Fruit fly (Drosophila melanogaster) whole organism, embryonic: ENCODE measurements around the gene CG18281.

Source experiments
- BtbVII ChIP-seq: fragments of 200-800 bp; sonication (Bioruptor generic); optimal IDR thresholded peaks from 3 replicates; lab custom pipeline; 2017; ENCODE audit warnings: missing biosample characterization, mild to moderate bottlenecking, missing genetic modification characterization
- CG10431 ChIP-seq: fragments of 200-800 bp; sonication (Bioruptor generic); optimal IDR thresholded peaks from 3 replicates; lab custom pipeline; 2018; ENCODE audit warnings: missing biosample characterization, mild to moderate bottlenecking, missing genetic modification characterization
- CG11247 ChIP-seq: fragments of 200-800 bp; sonication (Bioruptor generic); IDR thresholded peaks from 2 replicates; pipeline ENCODE4 v1.3.6; 2022; ENCODE audit warnings: missing biosample characterization, missing genetic modification characterization
- CG11723 ChIP-seq: fragments of 200-800 bp; sonication (Bioruptor generic); optimal IDR thresholded peaks from 2 replicates; lab custom pipeline; 2017; ENCODE audit warnings: missing biosample characterization, mild to moderate bottlenecking, missing genetic modification characterization
- CG12071 ChIP-seq: fragments of 200-800 bp; sonication (Bioruptor generic); optimal IDR thresholded peaks from 3 replicates; lab custom pipeline; 2018; ENCODE audit warnings: missing biosample characterization, mild to moderate bottlenecking, missing genetic modification characterization
- CG12391 ChIP-seq: fragments of 200-800 bp; sonication (Bioruptor generic); optimal IDR thresholded peaks from 3 replicates; lab custom pipeline; 2018; ENCODE audit warnings: missing biosample characterization, mild to moderate bottlenecking, missing genetic modification characterization, moderate library complexity
- CG14860 ChIP-seq: fragments of 200-800 bp; sonication (Bioruptor generic); IDR thresholded peaks from 3 replicates; pipeline ENCODE4 v1.3.6; 2022; ENCODE audit warnings: missing biosample characterization, missing genetic modification characterization; ENCODE audit not compliant: partially characterized antibody
- CG15269 ChIP-seq: fragments of 200-800 bp; sonication (Bioruptor generic); optimal IDR thresholded peaks from 2 replicates; lab custom pipeline; 2018; ENCODE audit warnings: missing biosample characterization, mild to moderate bottlenecking, missing genetic modification characterization, moderate library complexity
- CG17829 ChIP-seq: fragments of 200-800 bp; optimal IDR thresholded peaks from 2 replicates; lab custom pipeline; 2019; ENCODE audit warnings: missing biosample characterization, mild to moderate bottlenecking, missing genetic modification characterization, moderate library complexity
- CG18619 ChIP-seq: fragments of 200-800 bp; sonication (Bioruptor generic); optimal IDR thresholded peaks from 3 replicates; lab custom pipeline; 2017; ENCODE audit warnings: missing biosample characterization, mild to moderate bottlenecking, missing genetic modification characterization
- CG2129 ChIP-seq: fragments of 200-800 bp; sonication (Bioruptor generic); IDR thresholded peaks from 2 replicates; pipeline ENCODE4 v1.3.6; 2022; ENCODE audit warnings: missing biosample characterization, missing genetic modification characterization; ENCODE audit not compliant: partially characterized antibody
- CG31365 ChIP-seq: fragments of 200-800 bp; sonication (Bioruptor generic); optimal IDR thresholded peaks from 2 replicates; lab custom pipeline; 2018; ENCODE audit warnings: missing biosample characterization, mild to moderate bottlenecking, missing genetic modification characterization
- CG32767 ChIP-seq: fragments of 200-800 bp; sonication (Bioruptor generic); IDR thresholded peaks from 2 replicates; pipeline ENCODE4 v1.3.6; 2022; ENCODE audit warnings: missing biosample characterization, missing genetic modification characterization
- CG4282 ChIP-seq: fragments of 200-800 bp; sonication (Bioruptor generic); optimal IDR thresholded peaks from 2 replicates; lab custom pipeline; 2016; ENCODE audit warnings: missing biosample characterization, missing genetic modification characterization
- CG6254 ChIP-seq: fragments of 200-800 bp; sonication (Bioruptor generic); optimal IDR thresholded peaks from 3 replicates; lab custom pipeline; 2017; ENCODE audit warnings: mild to moderate bottlenecking, missing biosample characterization, missing genetic modification reagents, missing genetic modification characterization
- CG7556 ChIP-seq: fragments of 200-800 bp; sonication (Bioruptor generic); optimal IDR thresholded peaks from 2 replicates; lab custom pipeline; 2017; ENCODE audit warnings: missing biosample characterization, mild to moderate bottlenecking, missing genetic modification characterization
- CG7745 ChIP-seq: fragments of 200-800 bp; sonication (Bioruptor generic); optimal IDR thresholded peaks from 2 replicates; lab custom pipeline; 2018; ENCODE audit warnings: missing biosample characterization, mild to moderate bottlenecking, missing genetic modification characterization, moderate library complexity
- CG7987 ChIP-seq: fragments of 200-800 bp; sonication (Bioruptor generic); optimal IDR thresholded peaks from 2 replicates; lab custom pipeline; 2018; ENCODE audit warnings: missing biosample characterization, mild to moderate bottlenecking, missing genetic modification characterization, moderate library complexity
- CG8765 ChIP-seq: fragments of 200-800 bp; sonication (Bioruptor generic); IDR thresholded peaks from 2 replicates; pipeline ENCODE4 v1.3.6; 2022; ENCODE audit warnings: missing biosample characterization, missing genetic modification characterization
- CG9215 ChIP-seq: fragments of 200-800 bp; sonication (Bioruptor generic); IDR thresholded peaks from 2 replicates; pipeline ENCODE4 v1.3.6; 2022; ENCODE audit warnings: missing biosample characterization, missing genetic modification characterization
- CTCF ChIP-seq: fragments of 200-800 bp; sonication (Bioruptor generic); optimal IDR thresholded peaks from 2 replicates; lab custom pipeline; 2017; ENCODE audit warnings: missing biosample characterization, mild to moderate bottlenecking, missing genetic modification characterization, moderate library complexity
- Gug ChIP-seq: fragments of 200-800 bp; sonication (Bioruptor generic); IDR thresholded peaks from 4 replicates; pipeline ENCODE4 v1.3.6; 2022; ENCODE audit warnings: missing biosample characterization, missing genetic modification characterization
- Hey ChIP-seq: fragments of 200-800 bp; sonication (Bioruptor generic); optimal IDR thresholded peaks from 3 replicates; lab custom pipeline; 2018; ENCODE audit warnings: missing biosample characterization, mild to moderate bottlenecking, missing genetic modification characterization
- Hr51 ChIP-seq, 2 experiments: fragments of 200-800 bp; sonication (Bioruptor generic); optimal IDR thresholded peaks; 2 replicates in 1 of 2; 3 replicates in 1 of 2; lab custom pipeline; 2016 to 2018; ENCODE audit warnings: missing biosample characterization in 2 of 2, missing genetic modification characterization in 2 of 2, mild to moderate bottlenecking in 1 of 2, moderate library complexity in 1 of 2
- Hsf ChIP-seq: fragments of 200-800 bp; sonication (Bioruptor generic); optimal IDR thresholded peaks from 3 replicates; lab custom pipeline; 2016; ENCODE audit warnings: missing biosample characterization, missing genetic modification characterization
- Max ChIP-seq: fragments of 200-800 bp; sonication (Bioruptor generic); optimal IDR thresholded peaks from 2 replicates; lab custom pipeline; 2016; ENCODE audit warnings: missing biosample characterization, mild to moderate bottlenecking, missing genetic modification characterization
- Scr ChIP-seq: fragments of 200-800 bp; sonication (Bioruptor generic); IDR thresholded peaks from 2 replicates; pipeline ENCODE4 v1.3.6; 2022; ENCODE audit warnings: missing biosample characterization, missing genetic modification characterization; ENCODE audit not compliant: partially characterized antibody
- YL-1 ChIP-seq: fragments of 200-800 bp; sonication (Bioruptor generic); optimal IDR thresholded peaks from 3 replicates; lab custom pipeline; 2017; ENCODE audit warnings: missing biosample characterization, mild to moderate bottlenecking, missing genetic modification characterization
- ato ChIP-seq: fragments of 200-800 bp; sonication (Bioruptor generic); IDR thresholded peaks from 2 replicates; pipeline ENCODE4 v1.3.6; 2022; ENCODE audit warnings: missing biosample characterization, missing genetic modification characterization; ENCODE audit not compliant: partially characterized antibody
- da ChIP-seq: fragments of 200-800 bp; sonication (Bioruptor generic); optimal IDR thresholded peaks from 2 replicates; lab custom pipeline; 2016; ENCODE audit warnings: missing biosample characterization, missing genetic modification characterization
- dmrt11E ChIP-seq: fragments of 200-800 bp; sonication (Bioruptor generic); optimal IDR thresholded peaks from 3 replicates; lab custom pipeline; 2018; ENCODE audit warnings: missing biosample characterization, mild to moderate bottlenecking, missing genetic modification characterization, moderate library complexity
- gce ChIP-seq: fragments of 200-800 bp; sonication (Bioruptor generic); IDR thresholded peaks from 3 replicates; pipeline ENCODE4 v1.3.6; 2022; ENCODE audit warnings: missing biosample characterization, missing genetic modification characterization
- gcm2 ChIP-seq: fragments of 200-800 bp; sonication (Bioruptor generic); optimal IDR thresholded peaks from 2 replicates; lab custom pipeline; 2016; ENCODE audit warnings: missing biosample characterization, missing genetic modification characterization
- gem ChIP-seq: fragments of 200-800 bp; sonication (Bioruptor generic); optimal IDR thresholded peaks from 2 replicates; lab custom pipeline; 2019; ENCODE audit warnings: missing biosample characterization, mild to moderate bottlenecking, missing genetic modification characterization, moderate library complexity
- gfzf ChIP-seq: fragments of 200-800 bp; sonication (Bioruptor generic); optimal IDR thresholded peaks from 2 replicates; lab custom pipeline; 2016; ENCODE audit warnings: missing biosample characterization, mild to moderate bottlenecking, missing genetic modification characterization, moderate library complexity
- jigr1 ChIP-seq: fragments of 200-800 bp; sonication (Bioruptor generic); IDR thresholded peaks from 3 replicates; pipeline ENCODE4 v1.3.6; 2022; ENCODE audit warnings: missing biosample characterization, missing genetic modification characterization
- knrl ChIP-seq: fragments of 200-800 bp; sonication (Bioruptor generic); IDR thresholded peaks from 3 replicates; pipeline ENCODE4 v1.3.6; 2022; ENCODE audit warnings: missing biosample characterization, missing genetic modification characterization; ENCODE audit not compliant: partially characterized antibody
- lmd ChIP-seq: fragments of 200-800 bp; sonication (Bioruptor generic); IDR thresholded peaks from 2 replicates; pipeline ENCODE4 v1.3.6; 2022; ENCODE audit warnings: missing biosample characterization, missing genetic modification characterization
- mirr ChIP-seq: fragments of 200-800 bp; sonication (Bioruptor generic); optimal IDR thresholded peaks from 3 replicates; lab custom pipeline; 2018; ENCODE audit warnings: missing biosample characterization, mild to moderate bottlenecking, missing genetic modification characterization
- otp ChIP-seq: fragments of 200-800 bp; sonication (Bioruptor generic); IDR thresholded peaks from 3 replicates; pipeline ENCODE4, ENCODE4 v1.3.6; 2022; ENCODE audit warnings: missing biosample characterization, missing genetic modification characterization
- peb ChIP-seq: fragments of 200-800 bp; sonication (Bioruptor generic); IDR thresholded peaks from 2 replicates; pipeline ENCODE4 v1.3.6; 2022; ENCODE audit warnings: missing biosample characterization, missing genetic modification characterization
- pnt ChIP-seq: fragments of 200-800 bp; sonication (Bioruptor generic); optimal IDR thresholded peaks from 3 replicates; lab custom pipeline; 2016; ENCODE audit warnings: missing biosample characterization, missing genetic modification characterization
- row ChIP-seq: fragments of 200-800 bp; sonication (Bioruptor generic); IDR thresholded peaks from 3 replicates; pipeline ENCODE4 v1.3.6; 2022; ENCODE audit warnings: missing biosample characterization, missing genetic modification characterization
- scrt ChIP-seq: fragments of 200-800 bp; sonication (Bioruptor generic); optimal IDR thresholded peaks from 2 replicates; lab custom pipeline; 2018; ENCODE audit warnings: missing biosample characterization, mild to moderate bottlenecking, missing genetic modification characterization, moderate library complexity
- sisA ChIP-seq: fragments of 200-800 bp; sonication (Bioruptor generic); IDR thresholded peaks from 2 replicates; pipeline ENCODE4 v1.3.6; 2022; ENCODE audit warnings: missing biosample characterization, missing genetic modification characterization
- stwl ChIP-seq: fragments of 200-800 bp; sonication (Bioruptor generic); optimal IDR thresholded peaks from 3 replicates; lab custom pipeline; 2018; ENCODE audit warnings: missing biosample characterization, mild to moderate bottlenecking, missing genetic modification characterization, moderate library complexity
- zen2 ChIP-seq: fragments of 200-800 bp; sonication (Bioruptor generic); IDR thresholded peaks from 3 replicates; pipeline ENCODE4 v1.3.6; 2022; ENCODE audit warnings: missing biosample characterization, missing genetic modification characterization; ENCODE audit not compliant: partially characterized antibody
- zf30C ChIP-seq: fragments of 200-800 bp; sonication (Bioruptor generic); optimal IDR thresholded peaks from 3 replicates; lab custom pipeline; 2018; ENCODE audit warnings: missing biosample characterization, mild to moderate bottlenecking, missing genetic modification characterization

Gene CG18281

dm6 chr3L:20540182-20540974, 40.7 kb downstream of the CG18281 start, which contains the start of gene Rcd2 (continued):
- no peak for TF ChIP-seq Gug
- TF ChIP-seq row (GFP tag; lab: Robert Waterston, UW): peak; percentile 88
- peak; percentile 86 for TF ChIP-seq CG12391 (tag; lab: Kevin White, UChicago)
- peak; percentile 89 for TF ChIP-seq CG7556
- peak; percentile 60 for TF ChIP-seq CG6254 (GFP tag; lab: Kevin White, UChicago)
- TF ChIP-seq CG8765: peak; percentile 32; the same call in 1 of the 2 replicates
- no peak for TF ChIP-seq jigr1 (GFP tag; lab: Robert Waterston, UW)
- peak; percentile 93 for TF ChIP-seq gem (tag; lab: Kevin White, UChicago)
- peak; percentile 91 for TF ChIP-seq CG15269 (tag; lab: Kevin White, UChicago)
- no peak for TF ChIP-seq CG4282
- TF ChIP-seq Max: no peak
- TF ChIP-seq CG10431 (GFP tag; lab: Kevin White, UChicago): no peak
- no peak for TF ChIP-seq sisA
- TF ChIP-seq zf30C (GFP tag; lab: Kevin White, UChicago): no peak
- no peak for TF ChIP-seq pnt (GFP tag; lab: Kevin White, UChicago)
- peak; percentile 49 for TF ChIP-seq YL-1 (GFP tag; lab: Kevin White, UChicago)
- peak; percentile 83 for TF ChIP-seq stwl (tag; lab: Kevin White, UChicago)
- no peak for TF ChIP-seq CG7745 (tag; lab: Kevin White, UChicago)
- peak; percentile 80 for TF ChIP-seq CG18619 (GFP tag; lab: Kevin White, UChicago)
- TF ChIP-seq lmd (GFP tag; lab: Robert Waterston, UW): peak; percentile 74
- peak; percentile 66; the same call in 1 of the 2 replicates for TF ChIP-seq CG11247
- TF ChIP-seq Hr51 (GFP tag; optimal IDR thresholded peaks at IDR 0.05; lab: Kevin White, UChicago): peak in 1 of 2 experiments; percentile 95
- TF ChIP-seq Hsf (GFP tag; lab: Kevin White, UChicago): peak; percentile 39
- TF ChIP-seq CG14860: peak; percentile 88
- TF ChIP-seq CG31365 (tag; lab: Kevin White, UChicago): peak; percentile 28
- TF ChIP-seq otp (GFP tag; lab: Robert Waterston, UW): no peak
- TF ChIP-seq dmrt11E (tag; lab: Kevin White, UChicago): peak; percentile 19
- peak; percentile 64; the same call in 1 of the 2 replicates for TF ChIP-seq CG2129 (GFP tag; lab: Robert Waterston, UW)
- no peak for TF ChIP-seq da (GFP tag; lab: Kevin White, UChicago)
- TF ChIP-seq CG32767 (GFP tag; lab: Robert Waterston, UW): no peak; the same call in 1 of the 2 replicates
- no peak for TF ChIP-seq Hey (tag; lab: Kevin White, UChicago)
- TF ChIP-seq gcm2 (GFP tag; lab: Kevin White, UChicago): peak; percentile 21
- TF ChIP-seq knrl (GFP tag; lab: Robert Waterston, UW): peak; percentile 86
- peak; percentile 17; the same call in 1 of the 2 replicates for TF ChIP-seq peb (GFP tag; lab: Robert Waterston, UW)
- peak; percentile 63 for TF ChIP-seq CG7987
- peak; percentile 77 for TF ChIP-seq mirr (GFP tag; lab: Kevin White, UChicago)
- peak; percentile 84 for TF ChIP-seq CG12071 (GFP tag; lab: Kevin White, UChicago)
- peak; percentile 93 for TF ChIP-seq zen2 (GFP tag; lab: Robert Waterston, UW)
- TF ChIP-seq CTCF (GFP tag; lab: Kevin White, UChicago): peak; percentile 16
- peak; percentile 43 for TF ChIP-seq CG11723 (GFP tag; lab: Kevin White, UChicago)
- peak; percentile 83 for TF ChIP-seq scrt (GFP tag; lab: Kevin White, UChicago)
- peak; percentile 77 for TF ChIP-seq CG17829
- peak; percentile 89 for TF ChIP-seq Scr (GFP tag; lab: Robert Waterston, UW)
- TF ChIP-seq gce (GFP tag; lab: Robert Waterston, UW): no peak; the same call in 2 of the 3 replicates
- TF ChIP-seq CG9215 (GFP tag; lab: Robert Waterston, UW): peak; percentile 75; the same call in 1 of the 2 replicates
- TF ChIP-seq ato (GFP tag; lab: Robert Waterston, UW): peak; percentile 79
- TF ChIP-seq BtbVII (GFP tag; lab: Kevin White, UChicago): peak; percentile 92
- no peak for TF ChIP-seq gfzf
